Worm (Caenorhabditis elegans) whole organism, dauer: ENCODE data around the gene ZK84.4.
"Not testable (repeated sequence)": the region's sequence is repeated elsewhere in the genome, so short reads cannot be mapped to it uniquely, and the experiment has no call there.

Experiments
- unc-62 ChIP-seq: sonication (generic microtip); optimal IDR thresholded peaks from 2 replicates; lab custom pipeline; 2017; ENCODE audit warnings: missing biosample characterization, missing genetic modification reagents, missing genetic modification characterization

ZK84.4 gene

DNA sequence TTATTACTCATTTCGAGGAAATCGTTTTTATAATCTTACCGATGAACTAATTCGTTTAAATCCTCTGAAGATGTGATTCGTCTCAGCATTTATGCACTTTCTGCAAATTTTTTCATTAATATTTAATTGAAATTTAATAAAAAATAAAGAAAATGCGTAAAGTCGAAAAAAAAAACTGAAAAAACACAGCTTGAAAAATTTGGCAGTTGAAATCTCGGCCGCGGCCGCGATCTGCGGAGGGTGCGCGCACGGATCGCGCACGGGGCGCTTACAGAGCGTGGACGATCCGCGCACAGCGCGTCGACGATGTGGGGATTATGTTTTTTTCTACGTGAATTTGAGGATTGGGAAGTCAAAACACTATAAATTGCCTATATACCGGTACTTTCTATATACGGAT is at the start of gene ZK84.4:
TSS of gene ZK84.4 (minus strand) at position 101 of the 400 bp plus-strand sequence.
- not testable (repeated sequence) for TF ChIP-seq unc-62 (GFP tag; lab: Kevin White, UChicago)

- no peak for TF ChIP-seq unc-62 (GFP tag; lab: Kevin White, UChicago)
Observed at ce11 chrII:6055927-6056326, 47.1 kb upstream of the ZK84.4 start, which contains the start of gene R12C12.7. Gene R12C12.7, minus strand, starts transcription at chrII:6055985.

ce11 chrII:6050120-6050519 is 41.3 kb upstream of the ZK84.4 start, which contains the start of gene gldc-1:
Gene gldc-1, plus strand, starts transcription at chrII:6050420.
- TF ChIP-seq unc-62 (GFP tag; lab: Kevin White, UChicago) = no peak

ce11 chrII:6049546-6049945 is 40.8 kb upstream of the ZK84.4 start:
- no peak for TF ChIP-seq unc-62 (GFP tag; lab: Kevin White, UChicago)

DNA sequence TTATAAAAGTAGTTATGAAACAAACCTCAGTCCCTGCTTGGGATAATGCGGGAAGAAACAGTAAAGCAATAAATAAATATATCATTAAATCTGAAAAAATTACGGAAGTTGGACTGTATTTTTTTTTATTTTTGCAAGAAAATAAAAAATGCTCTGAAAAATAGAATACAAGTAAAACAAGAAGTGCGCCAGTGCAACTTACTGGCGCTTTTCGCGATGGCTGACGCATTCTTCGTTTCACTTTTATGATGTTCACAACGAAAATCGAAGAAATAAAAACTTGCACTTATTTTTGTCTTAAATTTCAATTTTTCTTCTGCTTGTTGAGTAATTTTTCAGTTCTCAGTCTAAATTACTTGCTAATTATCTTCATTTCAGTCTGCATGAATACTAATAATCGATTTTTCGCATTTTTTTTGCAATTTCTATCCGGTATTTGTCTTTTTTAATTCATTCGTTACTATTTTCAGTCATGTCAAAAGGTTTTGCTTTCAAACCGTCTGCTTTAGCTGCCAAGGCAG is 38.9 kb upstream of the ZK84.4 start, which contains the start of the genes R12C12.6 and ran-5:
TSS of gene R12C12.6 (minus strand) at position 229 of the 521 bp plus-strand sequence.
TSS of gene ran-5 (plus strand) at position 471 of the 521 bp plus-strand sequence.
- TF ChIP-seq unc-62 (GFP tag; lab: Kevin White, UChicago) = no peak

- no peak for TF ChIP-seq unc-62 (GFP tag; lab: Kevin White, UChicago)
Observed at ce11 chrII:6046023-6046631, 37.3 kb upstream of the ZK84.4 start.

DNA sequence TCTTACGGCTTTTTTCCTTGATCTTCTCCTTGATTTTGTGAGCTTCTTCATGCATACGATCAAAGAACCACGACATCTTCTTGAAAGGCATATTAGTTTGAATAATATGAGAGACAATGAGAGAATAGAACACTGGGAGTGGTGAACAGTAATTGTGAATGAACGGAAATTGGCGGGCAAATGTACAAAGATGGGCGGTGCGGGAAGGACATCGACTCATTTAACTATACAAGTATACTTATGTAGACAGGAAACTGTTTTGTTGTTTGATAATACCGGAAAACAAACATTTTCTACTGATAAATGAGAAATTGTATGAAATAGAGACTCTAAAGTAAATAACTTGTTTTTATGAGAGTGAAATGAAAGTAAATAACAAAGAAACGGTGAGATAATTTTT is 36.3 kb upstream of the ZK84.4 start, which contains the start of gene R12C12.5:
TSS of gene R12C12.5 (minus strand) at position 101 of the 400 bp plus-strand sequence.
- no peak for TF ChIP-seq unc-62 (GFP tag; lab: Kevin White, UChicago)

DNA sequence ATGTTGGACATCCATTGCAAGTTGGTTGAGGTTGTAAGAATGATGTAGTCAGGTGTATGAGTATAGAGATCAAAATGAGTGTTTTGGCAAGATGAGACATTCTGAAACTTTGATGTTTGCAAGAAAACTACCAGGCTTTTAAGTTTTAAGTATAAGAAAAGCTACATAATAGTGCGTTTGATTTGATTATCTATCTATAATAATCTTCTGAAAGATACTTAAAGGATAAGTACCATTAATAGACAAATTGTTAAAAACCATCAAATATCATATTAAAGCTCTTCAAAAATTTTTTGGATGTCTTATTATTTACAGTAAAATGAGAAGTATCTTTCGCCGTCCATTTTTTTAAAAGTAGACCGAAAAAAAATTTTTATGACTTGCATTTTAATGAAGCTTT is 34.4 kb upstream of the ZK84.4 start, which contains the start of gene R12C12.10:
TSS of gene R12C12.10 (minus strand) at position 101 of the 400 bp plus-strand sequence.
- no peak for TF ChIP-seq unc-62 (GFP tag; lab: Kevin White, UChicago)

- TF ChIP-seq unc-62 (GFP tag; lab: Kevin White, UChicago) = no peak
Observed at ce11 chrII:6031106-6031505, 22.3 kb upstream of the ZK84.4 start, which contains the start of gene frpr-16. Gene frpr-16, minus strand, starts transcription at chrII:6031206.

DNA sequence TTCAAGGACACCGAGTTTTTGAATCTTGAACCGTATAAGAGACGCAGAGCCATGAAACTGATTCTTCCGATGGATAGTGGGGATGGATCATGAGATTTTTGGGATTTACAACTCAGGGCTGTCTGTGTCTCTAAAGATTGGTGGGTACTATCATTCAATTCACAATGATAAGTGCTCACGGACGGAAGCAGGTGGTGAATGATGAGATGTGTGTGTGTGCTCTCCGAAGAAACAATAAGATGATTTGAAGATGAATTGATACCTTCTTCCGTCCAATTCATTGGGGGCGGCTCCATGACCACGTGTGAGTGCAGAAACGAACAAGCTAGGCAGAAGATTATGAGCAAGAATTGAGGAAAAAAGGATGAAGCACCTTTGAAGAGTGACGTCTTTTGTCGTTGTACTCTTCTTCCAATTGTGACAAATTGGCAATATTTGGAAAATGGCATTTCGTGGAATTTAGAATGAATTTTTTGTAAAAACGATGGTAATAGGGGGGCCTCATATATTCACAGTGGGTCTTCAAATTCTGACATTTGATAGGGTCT is 19.9 kb upstream of the ZK84.4 start:
- TF ChIP-seq unc-62 (GFP tag; lab: Kevin White, UChicago) = no peak

DNA sequence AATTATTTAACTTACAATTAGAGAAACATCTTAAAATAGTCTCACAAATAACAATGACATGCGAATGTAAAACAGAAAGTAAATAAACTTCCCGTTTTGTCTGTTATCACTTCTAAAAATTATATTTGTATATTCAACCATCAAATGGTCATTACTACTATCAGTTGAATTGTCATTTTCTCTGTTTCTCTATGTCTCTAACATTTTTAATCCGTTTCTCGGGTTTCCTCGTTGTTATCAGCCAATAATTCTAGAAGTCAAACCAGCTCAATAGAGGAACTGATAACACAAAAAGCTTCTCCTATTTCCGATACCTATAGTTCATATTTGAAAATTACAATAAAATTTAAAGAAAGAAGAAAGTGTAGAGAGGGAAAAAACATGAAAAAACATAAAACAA is 17.9 kb upstream of the ZK84.4 start:
- TF ChIP-seq unc-62 (GFP tag; lab: Kevin White, UChicago) = no peak

DNA sequence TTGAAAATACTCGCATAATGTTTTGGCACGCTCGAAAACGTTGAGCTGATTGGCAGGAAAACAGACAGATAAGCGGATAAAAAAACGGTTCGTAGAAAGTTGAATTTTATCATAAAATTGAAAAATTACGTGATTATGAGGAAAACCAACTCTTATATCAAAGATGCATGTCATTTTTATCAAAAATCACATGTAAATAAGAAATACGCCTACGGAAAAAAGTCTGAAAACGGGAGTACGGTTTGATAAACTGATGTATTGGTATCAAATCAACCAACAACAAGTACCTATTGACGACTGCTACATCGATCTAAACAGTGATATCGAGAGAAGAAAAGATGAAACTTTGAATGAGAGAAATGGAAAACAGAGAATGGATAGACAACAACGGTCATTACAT is 16.9 kb upstream of the ZK84.4 start:
- no peak for TF ChIP-seq unc-62 (GFP tag; lab: Kevin White, UChicago)

DNA sequence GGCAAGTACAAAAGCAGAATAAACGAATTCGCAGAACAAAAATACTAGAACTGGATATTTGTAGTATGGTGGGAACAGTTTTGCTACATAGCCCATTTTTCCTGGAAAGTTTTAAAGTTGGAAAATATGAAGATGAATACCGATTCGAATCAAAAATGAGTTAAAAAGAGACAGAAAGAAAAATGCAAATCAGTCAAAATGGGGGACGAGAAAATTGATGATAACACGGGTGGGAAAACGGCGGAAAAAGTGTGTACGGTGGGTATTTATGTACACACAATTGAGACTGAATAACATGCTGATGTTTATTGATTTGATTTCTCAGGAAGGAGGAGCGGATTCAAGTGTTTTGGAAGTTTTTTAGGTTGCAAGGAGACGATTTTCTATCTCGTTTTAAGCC is 16.1 kb upstream of the ZK84.4 start, which contains the start of gene R12C12.9:
TSS of gene R12C12.9 (minus strand) at position 101 of the 400 bp plus-strand sequence.
- TF ChIP-seq unc-62 (GFP tag; lab: Kevin White, UChicago) = no peak

- no peak for TF ChIP-seq unc-62 (GFP tag; lab: Kevin White, UChicago)
Observed at ce11 chrII:6022596-6022995, 13.8 kb upstream of the ZK84.4 start.

DNA sequence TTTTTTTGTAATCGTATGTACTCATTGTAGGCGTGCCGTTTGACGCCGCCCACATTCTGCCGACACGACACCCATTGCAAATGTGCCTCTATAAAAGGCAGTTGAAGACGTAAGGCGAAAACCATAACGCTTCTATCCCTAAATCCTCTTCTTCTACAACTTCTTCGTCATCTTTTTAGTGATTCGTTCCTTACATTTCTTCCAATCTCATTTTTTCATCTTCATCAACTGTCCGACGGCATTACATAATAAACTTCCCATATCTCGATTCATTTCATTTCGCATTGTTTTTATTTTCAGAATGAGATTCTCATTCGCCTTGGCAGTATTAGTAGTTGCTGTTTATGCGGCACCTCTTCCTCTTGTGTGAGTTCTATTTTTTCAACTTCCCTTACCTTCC is 11.6 kb upstream of the ZK84.4 start, which contains the start of gene ZK84.1:
TSS of gene ZK84.1 (plus strand) at position 301 of the 400 bp plus-strand sequence.
- no peak for TF ChIP-seq unc-62 (GFP tag; lab: Kevin White, UChicago)

DNA sequence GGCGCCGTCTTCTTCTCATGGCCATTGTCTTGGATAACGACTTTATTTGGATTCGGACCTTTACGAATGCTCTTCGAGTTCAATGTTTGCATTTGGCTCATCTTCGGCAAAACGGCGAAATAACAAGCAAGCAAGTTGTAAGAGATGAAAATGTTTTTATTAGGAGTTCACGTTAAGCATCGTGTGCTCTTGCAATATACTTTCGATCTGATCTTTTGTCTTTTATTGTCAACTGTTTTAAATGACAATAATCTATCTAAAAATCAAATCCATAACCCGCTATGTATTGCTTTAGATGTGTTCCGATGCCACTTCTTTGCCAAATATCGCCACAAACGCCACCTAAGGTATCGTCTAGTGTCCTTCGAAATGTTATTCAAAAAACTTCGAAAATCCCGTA is 7.6 kb upstream of the ZK84.4 start, which contains the start of gene ZK84.5:
TSS of gene ZK84.5 (minus strand) at position 101 of the 400 bp plus-strand sequence.
- no peak for TF ChIP-seq unc-62 (GFP tag; lab: Kevin White, UChicago)
